Fruit fly (Drosophila melanogaster) whole organism, prepupa: ENCODE data around the gene CG15602.

Experiments used
- Blimp-1 ChIP-seq: fragments of 200-800 bp; sonication (Bioruptor generic); optimal IDR thresholded peaks from 3 replicates; lab custom pipeline; 2017; ENCODE audit warnings: missing biosample characterization, missing genetic modification characterization, mild to moderate bottlenecking, moderate library complexity, missing genetic modification reagents
- CG10669 ChIP-seq: fragments of 200-800 bp; sonication (Bioruptor generic); optimal IDR thresholded peaks from 3 replicates; lab custom pipeline; 2018; ENCODE audit warnings: missing biosample characterization, mild to moderate bottlenecking, missing genetic modification characterization, moderate library complexity
- CG3032 ChIP-seq: fragments of 200-800 bp; optimal IDR thresholded peaks from 2 replicates; lab custom pipeline; 2019; ENCODE audit warnings: missing biosample characterization, mild to moderate bottlenecking, missing genetic modification characterization, moderate library complexity
- CG31627 ChIP-seq: fragments of 200-800 bp; sonication (Bioruptor generic); optimal IDR thresholded peaks from 3 replicates; lab custom pipeline; 2016; ENCODE audit warnings: missing biosample characterization, missing genetic modification characterization
- CG32006 ChIP-seq: fragments of 200-800 bp; sonication (Bioruptor generic); optimal IDR thresholded peaks from 3 replicates; lab custom pipeline; 2017; ENCODE audit warnings: missing biosample characterization, mild to moderate bottlenecking, missing genetic modification characterization
- CG3919 ChIP-seq: fragments of 200-800 bp; sonication (Bioruptor generic); optimal IDR thresholded peaks from 3 replicates; lab custom pipeline; 2016; ENCODE audit warnings: missing biosample characterization, missing genetic modification characterization
- CG6276 ChIP-seq: fragments of 200-800 bp; sonication (Bioruptor generic); optimal IDR thresholded peaks from 2 replicates; lab custom pipeline; 2017; ENCODE audit warnings: missing biosample characterization, mild to moderate bottlenecking, missing genetic modification characterization
- CG6792 ChIP-seq: fragments of 200-800 bp; sonication (Bioruptor generic); optimal IDR thresholded peaks from 3 replicates; lab custom pipeline; 2016; ENCODE audit warnings: missing biosample characterization, missing genetic modification characterization
- Eip93F ChIP-seq: fragments of 200-800 bp; sonication (Bioruptor generic); optimal IDR thresholded peaks from 2 replicates; lab custom pipeline; 2016; ENCODE audit warnings: missing biosample characterization, mild to moderate bottlenecking, missing genetic modification characterization
- Ets96B ChIP-seq: fragments of 200-800 bp; optimal IDR thresholded peaks from 2 replicates; lab custom pipeline; 2019; ENCODE audit warnings: missing biosample characterization, mild to moderate bottlenecking, missing genetic modification characterization, moderate library complexity
- Sox15 ChIP-seq: fragments of 200-800 bp; sonication (Bioruptor generic); optimal IDR thresholded peaks from 3 replicates; lab custom pipeline; 2016; ENCODE audit warnings: missing biosample characterization, missing genetic modification characterization
- fd85E ChIP-seq: fragments of 200-800 bp; sonication (Bioruptor generic); optimal IDR thresholded peaks from 3 replicates; lab custom pipeline; 2016; ENCODE audit warnings: missing biosample characterization, missing genetic modification characterization
- salr ChIP-seq, 2 experiments: fragments of 200-800 bp; sonication (Bioruptor generic); optimal IDR thresholded peaks; 3 replicates each; lab custom pipeline; 2016 to 2018; ENCODE audit warnings: missing biosample characterization in 2 of 2, missing genetic modification characterization in 2 of 2, mild to moderate bottlenecking in 1 of 2

DNA sequence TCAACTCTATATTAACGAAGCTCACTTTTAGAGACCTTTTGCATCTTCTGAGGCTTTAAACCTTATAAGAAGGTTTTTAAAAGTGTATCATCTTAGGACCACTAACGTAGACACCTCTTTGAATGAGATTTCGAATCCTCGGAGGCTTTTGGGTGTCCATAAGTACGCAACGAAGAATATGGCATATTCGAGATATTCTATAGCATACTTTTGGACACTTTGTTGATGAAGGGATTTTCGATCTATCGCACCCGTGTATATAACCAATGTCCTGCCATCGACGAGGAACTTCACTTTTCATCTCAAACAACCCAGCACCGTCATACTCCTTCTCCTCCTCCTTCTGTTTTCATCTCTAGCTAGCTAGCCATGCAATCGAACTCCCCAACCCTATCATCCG lies 23.1 kb downstream of the CG15602 start:
- TF ChIP-seq CG6792 (GFP tag; lab: Kevin White, UChicago) (no peak), salr (GFP tag; optimal IDR thresholded peaks at IDR 0.05; lab: Kevin White, UChicago) (no peak), CG10669 (GFP tag; lab: Kevin White, UChicago) (no peak), Blimp-1 (no peak), Eip93F (GFP tag; lab: Kevin White, UChicago) (no peak), Ets96B (tag; lab: Kevin White, UChicago) (no peak), CG6276 (no peak), CG3919 (GFP tag; lab: Kevin White, UChicago) (no peak), fd85E (no peak), Sox15 (GFP tag; lab: Kevin White, UChicago) (no peak), CG31627 (GFP tag; lab: Kevin White, UChicago) (no peak), CG3032 (tag; lab: Kevin White, UChicago) (no peak), CG32006 (GFP tag; lab: Kevin White, UChicago) (no peak)
